Worm (Caenorhabditis elegans): ENCODE data around the gene ZK757.2.

ZK757.2 gene

DNA sequence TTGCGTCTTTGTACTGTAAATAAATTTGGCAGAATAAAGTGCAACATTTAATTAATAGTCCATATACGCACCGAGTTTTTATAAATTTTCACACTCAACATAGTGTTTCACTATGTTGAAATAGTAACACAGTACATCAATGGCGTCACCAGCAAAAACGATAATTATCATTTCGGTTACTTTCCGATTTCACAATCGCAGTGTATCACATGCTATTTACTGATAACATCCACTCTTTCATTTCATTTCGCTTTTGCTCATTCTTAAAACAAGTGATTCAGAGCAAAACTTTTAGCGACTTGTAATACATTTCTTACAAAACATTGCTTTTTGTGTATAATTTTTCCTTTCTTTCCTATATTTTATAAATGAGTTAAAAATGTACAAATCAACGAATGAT lies 35.0 kb upstream of the ZK757.2 start, which contains the start of gene cbp-3:
Gene cbp-3, plus strand, starts transcription at position 272 of the 400 bp plus-strand sequence.
- TF ChIP-seq nhr-12 (tag; optimal IDR thresholded peaks at IDR 0.05), result no peak
- peak; percentile 1 for TF ChIP-seq crh-2 (tag; optimal IDR thresholded peaks at IDR 0.05)
- peak; percentile 90 for TF ChIP-seq fos-1 (tag; optimal IDR thresholded peaks at IDR 0.05)
- TF ChIP-seq nhr-129 (tag; optimal IDR thresholded peaks at IDR 0.05), result peak; percentile 5

DNA sequence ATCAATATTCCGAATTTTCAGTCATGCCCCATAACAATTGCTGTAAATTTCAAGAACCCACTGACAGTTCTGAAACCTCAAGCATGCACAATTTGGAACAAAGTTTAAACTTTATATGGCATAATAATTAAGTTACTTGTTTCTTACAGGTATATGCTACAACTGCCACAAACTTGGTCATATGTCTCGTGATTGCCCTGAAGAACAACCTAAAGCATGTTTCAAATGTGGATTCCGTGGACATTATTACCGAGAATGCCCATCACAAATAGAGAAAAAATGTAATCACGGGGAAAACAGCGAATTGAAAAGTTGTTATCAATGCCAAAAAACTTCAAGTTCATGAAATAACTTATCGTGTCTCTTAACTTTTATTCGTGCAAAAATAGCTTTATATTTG lies 34.3 kb upstream of the ZK757.2 start:
- TF ChIP-seq fos-1 (tag; optimal IDR thresholded peaks at IDR 0.05), result no peak

- no peak for TF ChIP-seq lin-39 (tag; optimal IDR thresholded peaks at IDR 0.05)
- no peak for TF ChIP-seq sem-4 (tag; optimal IDR thresholded peaks at IDR 0.05)
- peak; percentile 45 for TF ChIP-seq gmeb-1 (tag; optimal IDR thresholded peaks at IDR 0.05)
- no peak for TF ChIP-seq skn-1 (tag; optimal IDR thresholded peaks at IDR 0.05)
Observed at ce11 chrIII:9912501-9912900, 33.8 kb upstream of the ZK757.2 start.

ce11 chrIII:9910608-9911479 lies 32.1 kb upstream of the ZK757.2 start, which contains the start of the genes cyld-1 and F40F12.9:
Gene cyld-1 (minus strand): TSS chrIII:9910658.
Gene F40F12.9 (plus strand): TSS chrIII:9911328.
- TF ChIP-seq fos-1 (tag; optimal IDR thresholded peaks at IDR 0.05), result peak; percentile 55
- no peak for TF ChIP-seq blmp-1 (tag; optimal IDR thresholded peaks at IDR 0.05; ENCODE audit: insufficient read depth)

DNA sequence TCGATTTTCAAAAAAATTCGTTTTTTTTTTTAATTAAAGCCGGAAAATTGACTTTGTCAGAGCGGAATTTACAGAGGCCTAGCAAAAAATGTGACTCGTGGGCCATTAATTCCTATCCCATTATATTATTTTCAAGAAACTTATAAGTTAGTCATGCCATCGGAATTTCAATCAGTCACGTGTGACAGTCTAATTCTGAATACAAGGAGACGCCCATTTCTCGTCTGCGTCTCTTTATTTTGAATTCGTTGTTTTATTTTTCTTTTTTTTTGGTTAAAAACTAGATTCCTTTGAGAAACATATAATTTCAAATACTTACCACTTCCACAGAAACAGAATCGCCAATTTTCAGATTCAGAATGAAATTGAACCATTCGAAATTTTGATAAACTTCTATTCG lies 30.0 kb upstream of the ZK757.2 start:
- TF ChIP-seq unc-39 (tag; optimal IDR thresholded peaks at IDR 0.05), result no peak
- peak; percentile 3 for TF ChIP-seq sma-3 (GFP tag; optimal IDR thresholded peaks at IDR 0.05)

- TF ChIP-seq fos-1 (tag; optimal IDR thresholded peaks at IDR 0.05), result no peak
- no peak for TF ChIP-seq sem-4 (tag; optimal IDR thresholded peaks at IDR 0.05)
- no peak for TF ChIP-seq elt-3 (tag; optimal IDR thresholded peaks at IDR 0.05)
- peak; percentile 31 for TF ChIP-seq nhr-25 (tag; optimal IDR thresholded peaks at IDR 0.05)
- no peak for TF ChIP-seq zag-1 (tag; optimal IDR thresholded peaks at IDR 0.05)
- TF ChIP-seq nhr-129 (tag; optimal IDR thresholded peaks at IDR 0.05), result no peak
- no peak for TF ChIP-seq lsy-2 (tag; optimal IDR thresholded peaks at IDR 0.05)
- no peak for TF ChIP-seq lin-39 (tag; optimal IDR thresholded peaks at IDR 0.05)
- TF ChIP-seq elt-1 (tag; optimal IDR thresholded peaks at IDR 0.05), result no peak
- TF ChIP-seq crh-2 (tag; optimal IDR thresholded peaks at IDR 0.05), result no peak
- peak; percentile 31 for TF ChIP-seq sma-3 (GFP tag; optimal IDR thresholded peaks at IDR 0.05)
- TF ChIP-seq nhr-6 (tag; optimal IDR thresholded peaks at IDR 0.05), result no peak
- TF ChIP-seq F13H6.1 (tag; optimal IDR thresholded peaks at IDR 0.05), result no peak
- peak; percentile 48 for TF ChIP-seq blmp-1 (tag; optimal IDR thresholded peaks at IDR 0.05; ENCODE audit: insufficient read depth)
- TF ChIP-seq C34F6.9 (tag; optimal IDR thresholded peaks at IDR 0.05), result no peak
- no peak for TF ChIP-seq unc-62 (GFP tag; optimal IDR thresholded peaks at IDR 0.05)
- no peak for TF ChIP-seq ama-1 (optimal IDR thresholded peaks at IDR 0.05)
- TF ChIP-seq sma-9 (GFP tag; optimal IDR thresholded peaks at IDR 0.05), result peak; percentile 8
- TF ChIP-seq sma-9 (tag; optimal IDR thresholded peaks at IDR 0.05), result no peak
Observed at ce11 chrIII:9907574-9907973, 28.8 kb upstream of the ZK757.2 start.

DNA sequence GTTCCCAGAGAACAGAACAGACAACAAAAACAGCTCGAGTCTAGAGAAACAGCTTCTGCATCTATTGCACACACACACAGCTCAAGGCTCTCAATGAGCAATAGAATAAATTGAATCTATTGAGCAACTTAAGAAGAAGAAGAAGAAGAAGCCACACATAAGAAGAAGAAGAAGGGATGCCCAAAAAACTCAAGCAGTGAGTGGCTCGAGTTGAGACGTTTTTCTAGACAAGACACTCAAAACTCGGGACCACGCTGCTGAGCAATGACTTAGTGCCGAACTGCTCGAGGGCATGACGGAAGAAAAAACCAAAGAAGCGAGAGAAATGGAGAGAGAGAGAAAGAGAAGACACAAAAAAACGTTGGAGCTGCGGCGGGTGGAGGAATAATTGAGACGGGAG lies 26.6 kb upstream of the ZK757.2 start:
- TF ChIP-seq ama-1 (optimal IDR thresholded peaks at IDR 0.05), result peak; percentile 16
- TF ChIP-seq elt-3 (tag; optimal IDR thresholded peaks at IDR 0.05), result no peak
- peak; percentile 8 for TF ChIP-seq sma-9 (GFP tag; optimal IDR thresholded peaks at IDR 0.05)
- no peak for TF ChIP-seq sma-9 (tag; optimal IDR thresholded peaks at IDR 0.05)
- peak; percentile 3 for TF ChIP-seq unc-55 (GFP tag; optimal IDR thresholded peaks at IDR 0.05)
- TF ChIP-seq alr-1 (tag; optimal IDR thresholded peaks at IDR 0.05), result no peak
- TF ChIP-seq C34F6.9 (tag; optimal IDR thresholded peaks at IDR 0.05), result peak; percentile 66
- no peak for TF ChIP-seq ceh-16 (tag; optimal IDR thresholded peaks at IDR 0.05)
- TF ChIP-seq fos-1 (tag; optimal IDR thresholded peaks at IDR 0.05), result peak; percentile 16
- peak; percentile 78 for TF ChIP-seq nhr-129 (tag; optimal IDR thresholded peaks at IDR 0.05)
- no peak for TF ChIP-seq ztf-4 (tag; optimal IDR thresholded peaks at IDR 0.05)
- TF ChIP-seq elt-1 (tag; optimal IDR thresholded peaks at IDR 0.05), result no peak
- TF ChIP-seq ceh-82 (tag; optimal IDR thresholded peaks at IDR 0.05), result no peak
- TF ChIP-seq egl-27 (tag; optimal IDR thresholded peaks at IDR 0.05), result no peak
- TF ChIP-seq nhr-12 (tag; optimal IDR thresholded peaks at IDR 0.05), result no peak
- no peak for TF ChIP-seq Y55F3AM.14 (GFP tag; optimal IDR thresholded peaks at IDR 0.05)
